Fruit fly (Drosophila melanogaster) whole organism, adult: ENCODE measurements around the gene CG34171.

Experiments used
- CG11617 ChIP-seq: fragments of 200-800 bp; sonication (Bioruptor generic); optimal IDR thresholded peaks from 2 replicates; lab custom pipeline; 2017; ENCODE audit warnings: mild to moderate bottlenecking, missing biosample characterization, missing genetic modification reagents, missing genetic modification characterization
- CG12768 ChIP-seq: fragments of 200-800 bp; sonication (Bioruptor generic); optimal IDR thresholded peaks from 2 replicates; lab custom pipeline; 2017; ENCODE audit warnings: missing biosample characterization, missing genetic modification characterization, mild to moderate bottlenecking, moderate library complexity, missing genetic modification reagents
- CG14711 ChIP-seq: fragments of 200-800 bp; sonication (Bioruptor generic); optimal IDR thresholded peaks from 2 replicates; lab custom pipeline; 2018; ENCODE audit warnings: missing biosample characterization, mild to moderate bottlenecking, missing genetic modification characterization, moderate library complexity
- CG1620 ChIP-seq: fragments of 200-800 bp; sonication (Bioruptor generic); optimal IDR thresholded peaks from 2 replicates; lab custom pipeline; 2016; ENCODE audit warnings: missing biosample characterization, missing genetic modification characterization
- CG33017 ChIP-seq: fragments of 200-800 bp; sonication (Bioruptor generic); optimal IDR thresholded peaks from 2 replicates; lab custom pipeline; 2018; ENCODE audit warnings: missing biosample characterization, mild to moderate bottlenecking, missing genetic modification characterization, moderate library complexity
- CG5204 ChIP-seq: fragments of 200-800 bp; sonication (Bioruptor generic); optimal IDR thresholded peaks from 2 replicates; lab custom pipeline; 2016; ENCODE audit warnings: missing biosample characterization, missing genetic modification characterization
- CG7045 ChIP-seq: fragments of 200-800 bp; sonication (Bioruptor generic); optimal IDR thresholded peaks from 2 replicates; lab custom pipeline; 2017; ENCODE audit warnings: missing biosample characterization, mild to moderate bottlenecking, missing genetic modification characterization
- CG7101 ChIP-seq: fragments of 200-800 bp; sonication (Bioruptor generic); optimal IDR thresholded peaks from 2 replicates; lab custom pipeline; 2018; ENCODE audit warnings: missing biosample characterization, mild to moderate bottlenecking, missing genetic modification characterization, moderate library complexity
- Clk ChIP-seq: fragments of 200-800 bp; sonication (Bioruptor generic); optimal IDR thresholded peaks from 2 replicates; lab custom pipeline; 2017; ENCODE audit warnings: missing biosample characterization, missing genetic modification characterization
- Crg-1 ChIP-seq: fragments of 200-800 bp; sonication (Bioruptor generic); optimal IDR thresholded peaks from 2 replicates; lab custom pipeline; 2016; ENCODE audit warnings: missing biosample characterization, missing genetic modification characterization
- Hr96 ChIP-seq: fragments of 200-800 bp; sonication (Bioruptor generic); optimal IDR thresholded peaks from 2 replicates; lab custom pipeline; 2016; ENCODE audit warnings: missing biosample characterization, missing genetic modification characterization
- Mnt ChIP-seq: fragments of 200-800 bp; sonication (Bioruptor generic); optimal IDR thresholded peaks from 2 replicates; lab custom pipeline; 2016; ENCODE audit warnings: missing biosample characterization, mild to moderate bottlenecking, missing genetic modification characterization
- bab1 ChIP-seq: fragments of 200-800 bp; sonication (Bioruptor generic); optimal IDR thresholded peaks from 3 replicates; lab custom pipeline; 2019; ENCODE audit warnings: missing biosample characterization, mild to moderate bottlenecking, missing genetic modification characterization, moderate library complexity
- cic ChIP-seq: fragments of 200-800 bp; sonication (Bioruptor generic); optimal IDR thresholded peaks from 2 replicates; lab custom pipeline; 2017; ENCODE audit warnings: missing biosample characterization, mild to moderate bottlenecking, missing genetic modification characterization, moderate library complexity
- cnc ChIP-seq, 2 experiments: fragments of >200 bp; optimal IDR thresholded peaks; 2 replicates each; lab custom pipeline; 2017
- kay ChIP-seq: fragments of 200-800 bp; sonication (Bioruptor generic); peaks from one replicate; lab custom pipeline; 2016; ENCODE audit warnings: missing biosample characterization, missing genetic modification characterization, borderline replicate concordance
- ovo ChIP-seq: fragments of 200-800 bp; sonication (Bioruptor generic); optimal IDR thresholded peaks from 2 replicates; lab custom pipeline; 2016; ENCODE audit warnings: missing biosample characterization, missing genetic modification characterization
- pad ChIP-seq: fragments of 200-800 bp; sonication (Bioruptor generic); optimal IDR thresholded peaks from 3 replicates; lab custom pipeline; 2017; ENCODE audit warnings: missing biosample characterization, missing genetic modification characterization, mild to moderate bottlenecking, moderate library complexity, missing genetic modification reagents
- tj ChIP-seq: fragments of 200-800 bp; sonication (Bioruptor generic); optimal IDR thresholded peaks from 3 replicates; lab custom pipeline; 2017; ENCODE audit warnings: missing biosample characterization, mild to moderate bottlenecking, missing genetic modification characterization, moderate library complexity
- toe ChIP-seq: fragments of 200-800 bp; sonication (Bioruptor generic); optimal IDR thresholded peaks from 2 replicates; lab custom pipeline; 2016; ENCODE audit warnings: missing biosample characterization, missing genetic modification characterization

Gene CG34171

DNA sequence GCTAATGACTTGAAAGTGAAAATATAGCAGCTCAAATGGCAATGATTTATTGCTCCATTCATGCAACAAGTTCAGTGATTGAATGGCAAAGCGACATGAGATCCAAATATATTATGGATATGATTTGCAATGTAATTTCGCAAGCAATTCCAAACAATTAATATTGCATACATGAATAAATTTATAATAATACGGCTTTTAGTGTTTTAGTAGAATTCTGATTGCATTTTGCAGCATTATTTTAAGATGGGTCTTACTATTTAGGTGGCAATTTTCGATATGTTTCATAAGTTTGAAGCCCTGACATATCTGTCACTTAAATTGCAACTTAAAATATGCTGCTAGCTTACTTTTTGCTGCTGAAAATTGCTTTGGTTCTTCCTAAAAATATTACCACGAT, at the start of gene CG34171:
TSS of gene CG34171 (plus strand) at position 301 of the 400 bp plus-strand sequence.
- TF ChIP-seq bab1 (GFP tag; lab: Kevin White, UChicago) (no peak), kay (GFP tag; lab: Kevin White, UChicago) (peak; percentile 46), CG11617 (GFP tag; lab: Kevin White, UChicago) (no peak), CG14711 (no peak)

- TF ChIP-seq tj (GFP tag; lab: Kevin White, UChicago) (no peak), CG33017 (tag; lab: Kevin White, UChicago) (no peak)
Observed at dm6 chr2L:18328737-18329136, 49.7 kb upstream of the CG34171 start.

- TF ChIP-seq kay (GFP tag; lab: Kevin White, UChicago) (no peak), Clk (GFP tag; lab: Kevin White, UChicago) (no peak)
Observed at dm6 chr2L:18331612-18332011, 46.8 kb upstream of the CG34171 start.

DNA sequence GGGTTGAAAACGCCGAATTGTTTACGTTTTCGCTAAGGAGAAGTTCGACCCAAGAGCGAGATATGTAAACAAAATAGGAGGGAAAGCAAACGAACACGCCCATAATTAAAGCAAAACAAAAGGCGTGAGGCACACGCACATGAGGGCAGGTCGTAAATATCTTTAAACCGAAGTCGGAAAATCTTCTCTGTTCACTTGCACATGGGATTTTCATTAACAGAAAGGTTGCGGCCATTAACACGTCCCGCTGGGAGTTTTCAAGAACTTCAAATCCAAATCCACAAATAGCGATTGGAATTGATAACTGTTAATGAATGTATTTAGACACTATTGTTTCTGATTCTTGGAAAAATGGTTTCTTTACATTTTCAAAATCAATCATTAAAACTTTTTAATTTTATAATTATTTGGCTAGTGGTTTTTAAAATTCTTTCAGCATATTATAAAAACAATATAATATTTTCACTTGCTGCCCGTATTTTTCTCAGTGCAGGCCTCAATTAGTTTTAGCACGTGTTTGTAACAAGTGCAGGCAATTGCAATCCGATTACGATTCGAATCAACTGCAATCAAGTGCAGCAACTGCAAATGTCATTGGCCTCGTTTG, 44.5 kb upstream of the CG34171 start:
- TF ChIP-seq pad (no peak), Hr96 (no peak), kay (GFP tag; lab: Kevin White, UChicago) (no peak), bab1 (GFP tag; lab: Kevin White, UChicago) (no peak), CG14711 (no peak), CG1620 (GFP tag; lab: Kevin White, UChicago) (no peak), ovo (GFP tag; lab: Kevin White, UChicago) (no peak), tj (GFP tag; lab: Kevin White, UChicago) (no peak), CG12768 (GFP tag; lab: Kevin White, UChicago) (no peak), CG7101 (no peak), Mnt (GFP tag; lab: Kevin White, UChicago) (no peak), Crg-1 (GFP tag; lab: Kevin White, UChicago) (no peak), cic (GFP tag; lab: Kevin White, UChicago) (no peak), toe (GFP tag; lab: Kevin White, UChicago) (no peak), Clk (GFP tag; lab: Kevin White, UChicago) (no peak), CG11617 (GFP tag; lab: Kevin White, UChicago) (no peak), CG5204 (GFP tag; lab: Kevin White, UChicago) (no peak), CG7045 (GFP tag; lab: Kevin White, UChicago) (no peak)

dm6 chr2L:18335641-18336040, 42.8 kb upstream of the CG34171 start:
- TF ChIP-seq Mnt (GFP tag; lab: Kevin White, UChicago) (no peak), pad (no peak), Clk (GFP tag; lab: Kevin White, UChicago) (no peak), Crg-1 (GFP tag; lab: Kevin White, UChicago) (no peak), cic (GFP tag; lab: Kevin White, UChicago) (no peak), CG12768 (GFP tag; lab: Kevin White, UChicago) (no peak), CG11617 (GFP tag; lab: Kevin White, UChicago) (no peak), ovo (GFP tag; lab: Kevin White, UChicago) (no peak), Hr96 (no peak), CG14711 (no peak), tj (GFP tag; lab: Kevin White, UChicago) (no peak)

- no peak for TF ChIP-seq toe (GFP tag; lab: Kevin White, UChicago)
- TF ChIP-seq pad, result no peak
- no peak for TF ChIP-seq CG12768 (GFP tag; lab: Kevin White, UChicago)
Observed at dm6 chr2L:18336531-18336930, 41.9 kb upstream of the CG34171 start.

dm6 chr2L:18340921-18341320, 37.5 kb upstream of the CG34171 start:
- TF ChIP-seq toe (GFP tag; lab: Kevin White, UChicago), result no peak
- TF ChIP-seq ovo (GFP tag; lab: Kevin White, UChicago), result no peak
- TF ChIP-seq Mnt (GFP tag; lab: Kevin White, UChicago), result no peak
- TF ChIP-seq kay (GFP tag; lab: Kevin White, UChicago), result no peak
- no peak for TF ChIP-seq pad
- no peak for TF ChIP-seq tj (GFP tag; lab: Kevin White, UChicago)
- TF ChIP-seq CG7045 (GFP tag; lab: Kevin White, UChicago), result no peak
- no peak for TF ChIP-seq Clk (GFP tag; lab: Kevin White, UChicago)
- no peak for TF ChIP-seq CG1620 (GFP tag; lab: Kevin White, UChicago)
- no peak for TF ChIP-seq cic (GFP tag; lab: Kevin White, UChicago)
- no peak for TF ChIP-seq CG5204 (GFP tag; lab: Kevin White, UChicago)
- TF ChIP-seq Hr96, result no peak
- no peak for TF ChIP-seq CG11617 (GFP tag; lab: Kevin White, UChicago)
- no peak for TF ChIP-seq CG14711
- TF ChIP-seq Crg-1 (GFP tag; lab: Kevin White, UChicago), result no peak
- no peak for TF ChIP-seq CG12768 (GFP tag; lab: Kevin White, UChicago)
- TF ChIP-seq CG7101, result no peak
- TF ChIP-seq bab1 (GFP tag; lab: Kevin White, UChicago), result no peak
- TF ChIP-seq CG33017 (tag; lab: Kevin White, UChicago), result no peak
- TF ChIP-seq cnc (optimal IDR thresholded peaks at IDR 0.05; lab: Kevin White, UChicago), result no peak
